Fruit fly (Drosophila melanogaster) whole organism, embryonic: ENCODE results near the gene akirin.
A peak's percentile ranks its signal among the peaks of the same experiment; 100 is the strongest.

Experiments used
- Atf6 ChIP-seq: fragments of 200-800 bp; sonication (Bioruptor generic); IDR thresholded peaks from 2 replicates; pipeline ENCODE4 v1.3.6; 2022; ENCODE audit warnings: missing biosample characterization, missing genetic modification characterization
- B-H2 ChIP-seq: fragments of 200-800 bp; sonication (Bioruptor generic); optimal IDR thresholded peaks from 2 replicates; lab custom pipeline; 2018; ENCODE audit warnings: missing biosample characterization, mild to moderate bottlenecking, missing genetic modification characterization
- C15 ChIP-seq: fragments of 200-800 bp; sonication (Bioruptor generic); IDR thresholded peaks from 3 replicates; pipeline ENCODE4 v1.3.6; 2022; ENCODE audit warnings: missing biosample characterization, missing genetic modification characterization
- CG10321 ChIP-seq: fragments of 200-800 bp; sonication (Bioruptor generic); IDR thresholded peaks from 2 replicates; pipeline ENCODE4 v1.3.6; 2022; ENCODE audit warnings: missing biosample characterization, missing genetic modification characterization
- CG10959 ChIP-seq: fragments of 200-800 bp; sonication (Bioruptor generic); IDR thresholded peaks from 2 replicates; pipeline ENCODE4 v1.3.6; 2022; ENCODE audit warnings: missing biosample characterization, missing genetic modification characterization
- CG11085 ChIP-seq: fragments of 200-800 bp; sonication (Bioruptor generic); IDR thresholded peaks from 2 replicates; pipeline ENCODE4 v1.3.6; 2022; ENCODE audit warnings: missing biosample characterization, missing genetic modification characterization
- CG11695 ChIP-seq: fragments of 200-800 bp; sonication (Bioruptor generic); IDR thresholded peaks from 3 replicates; pipeline ENCODE4 v1.3.6; 2022; ENCODE audit warnings: missing biosample characterization, missing genetic modification characterization
- CG12155 ChIP-seq: fragments of 200-800 bp; sonication (Bioruptor generic); optimal IDR thresholded peaks from 3 replicates; lab custom pipeline; 2016; ENCODE audit warnings: missing biosample characterization, missing genetic modification characterization
- CG12659 ChIP-seq: fragments of 200-800 bp; sonication (Bioruptor generic); optimal IDR thresholded peaks from 3 replicates; lab custom pipeline; 2017; ENCODE audit warnings: mild to moderate bottlenecking, missing biosample characterization, missing genetic modification reagents, missing genetic modification characterization
- CG13287 ChIP-seq: fragments of 200-800 bp; sonication (Bioruptor generic); IDR thresholded peaks from 2 replicates; pipeline ENCODE4 v1.3.6; 2022; ENCODE audit warnings: missing biosample characterization, missing genetic modification characterization; ENCODE audit not compliant: partially characterized antibody
- CG13894 ChIP-seq: fragments of 200-800 bp; sonication (Bioruptor generic); optimal IDR thresholded peaks from 3 replicates; lab custom pipeline; 2018; ENCODE audit warnings: missing biosample characterization, mild to moderate bottlenecking, missing genetic modification characterization, moderate library complexity
- CG15073 ChIP-seq: fragments of 200-800 bp; sonication (Bioruptor generic); optimal IDR thresholded peaks from 2 replicates; lab custom pipeline; 2016; ENCODE audit warnings: missing biosample characterization, missing genetic modification characterization
- CG16779 ChIP-seq: fragments of 200-800 bp; sonication (Bioruptor generic); IDR thresholded peaks from 2 replicates; pipeline ENCODE4 v1.3.6; 2022; ENCODE audit warnings: missing biosample characterization, missing genetic modification characterization
- CG17359 ChIP-seq: fragments of 200-800 bp; sonication (Bioruptor generic); optimal IDR thresholded peaks from 3 replicates; lab custom pipeline; 2018; ENCODE audit warnings: missing biosample characterization, mild to moderate bottlenecking, missing genetic modification characterization, moderate library complexity
- CG17361 ChIP-seq: fragments of 200-800 bp; sonication (Bioruptor generic); IDR thresholded peaks from 3 replicates; pipeline ENCODE4 v1.3.6; 2022; ENCODE audit warnings: missing biosample characterization, missing genetic modification characterization
- CG18011 ChIP-seq: fragments of 200-800 bp; sonication (Bioruptor generic); optimal IDR thresholded peaks from 2 replicates; lab custom pipeline; 2017; ENCODE audit warnings: missing biosample characterization, missing genetic modification characterization, mild to moderate bottlenecking, moderate library complexity, missing genotype
- CG2712 ChIP-seq: fragments of 200-800 bp; optimal IDR thresholded peaks from 3 replicates; lab custom pipeline; 2019; ENCODE audit warnings: missing biosample characterization, mild to moderate bottlenecking, missing genetic modification characterization, moderate library complexity
- CG3281 ChIP-seq: fragments of 200-800 bp; sonication (Bioruptor generic); optimal IDR thresholded peaks from 3 replicates; lab custom pipeline; 2017; ENCODE audit warnings: missing biosample characterization, mild to moderate bottlenecking, missing genetic modification characterization
- CG4360 ChIP-seq: fragments of 200-800 bp; sonication (Bioruptor generic); IDR thresholded peaks from 2 replicates; pipeline ENCODE4 v1.3.6; 2022; ENCODE audit warnings: missing biosample characterization, missing genetic modification characterization
- CG4404 ChIP-seq: fragments of 200-800 bp; sonication (Bioruptor generic); IDR thresholded peaks from 2 replicates; pipeline ENCODE4 v1.3.6; 2022; ENCODE audit warnings: missing biosample characterization, missing genetic modification characterization
- CG7271 ChIP-seq: fragments of 200-800 bp; sonication (Bioruptor generic); optimal IDR thresholded peaks from 2 replicates; lab custom pipeline; 2018; ENCODE audit warnings: missing biosample characterization, mild to moderate bottlenecking, missing genetic modification characterization, moderate library complexity
- CG7839 ChIP-seq: fragments of 200-800 bp; sonication (Bioruptor generic); optimal IDR thresholded peaks from 3 replicates; lab custom pipeline; 2018; ENCODE audit warnings: missing biosample characterization, mild to moderate bottlenecking, missing genetic modification characterization, moderate library complexity
- CG7963 ChIP-seq: fragments of 200-800 bp; sonication (Bioruptor generic); IDR thresholded peaks from 3 replicates; pipeline ENCODE4 v1.3.6; 2022; ENCODE audit warnings: missing biosample characterization, missing genetic modification characterization; ENCODE audit not compliant: partially characterized antibody
- CG9437 ChIP-seq: fragments of 200-800 bp; sonication (Bioruptor generic); optimal IDR thresholded peaks from 2 replicates; lab custom pipeline; 2018; ENCODE audit warnings: missing biosample characterization, mild to moderate bottlenecking, missing genetic modification characterization
- CG9797 ChIP-seq: fragments of 200-800 bp; sonication (Bioruptor generic); optimal IDR thresholded peaks from 3 replicates; lab custom pipeline; 2018; ENCODE audit warnings: missing biosample characterization, mild to moderate bottlenecking, missing genetic modification characterization
- Drgx ChIP-seq: fragments of 200-800 bp; sonication (Bioruptor generic); IDR thresholded peaks from 2 replicates; pipeline ENCODE4 v1.3.6; 2022; ENCODE audit warnings: missing biosample characterization, missing genetic modification characterization
- Fer1 ChIP-seq: fragments of 200-800 bp; sonication (Bioruptor generic); optimal IDR thresholded peaks from 2 replicates; lab custom pipeline; 2017; ENCODE audit warnings: missing biosample characterization, mild to moderate bottlenecking, missing genetic modification characterization
- Fer3 ChIP-seq: fragments of 200-800 bp; sonication (Bioruptor generic); optimal IDR thresholded peaks from 2 replicates; lab custom pipeline; 2018; ENCODE audit warnings: missing biosample characterization, mild to moderate bottlenecking, missing genetic modification characterization, moderate library complexity
- HLHmδ ChIP-seq: fragments of 200-800 bp; sonication (Bioruptor generic); optimal IDR thresholded peaks from 2 replicates; lab custom pipeline; 2018; ENCODE audit warnings: missing biosample characterization, mild to moderate bottlenecking, missing genetic modification characterization, moderate library complexity
- Hand ChIP-seq: fragments of 200-800 bp; sonication (Bioruptor generic); optimal IDR thresholded peaks from 2 replicates; lab custom pipeline; 2017; ENCODE audit warnings: mild to moderate bottlenecking, missing biosample characterization, missing genetic modification reagents, missing genetic modification characterization
- Hr39 ChIP-seq: fragments of >200 bp; optimal IDR thresholded peaks from 2 replicates; lab custom pipeline; 2017
- Lpt ChIP-seq: fragments of >200 bp; optimal IDR thresholded peaks from 2 replicates; lab custom pipeline; 2018; ENCODE audit warnings: missing biosample characterization, missing genetic modification characterization
- MTF-1 ChIP-seq: fragments of 200-800 bp; sonication (Bioruptor generic); optimal IDR thresholded peaks from 2 replicates; lab custom pipeline; 2018; ENCODE audit warnings: missing biosample characterization, mild to moderate bottlenecking, missing genetic modification characterization, borderline replicate concordance
- NC2α ChIP-seq: fragments of 200-800 bp; sonication (Bioruptor generic); optimal IDR thresholded peaks from 2 replicates; lab custom pipeline; 2016; ENCODE audit warnings: missing biosample characterization, missing genetic modification characterization
- Opbp ChIP-seq: fragments of 200-800 bp; sonication (Bioruptor generic); IDR thresholded peaks from 3 replicates; pipeline ENCODE4 v1.3.6; 2022; ENCODE audit warnings: missing biosample characterization, missing genetic modification characterization; ENCODE audit not compliant: partially characterized antibody
- Optix ChIP-seq: fragments of 200-800 bp; sonication (Bioruptor generic); IDR thresholded peaks from 3 replicates; pipeline ENCODE4 v1.3.6; 2022; ENCODE audit warnings: missing biosample characterization, missing genetic modification characterization
- Sin3A ChIP-seq: fragments of >200 bp; optimal IDR thresholded peaks from 2 replicates; lab custom pipeline; 2018
- ase ChIP-seq: fragments of 200-800 bp; sonication (Bioruptor generic); IDR thresholded peaks from 3 replicates; pipeline ENCODE4 v1.3.6; 2022; ENCODE audit warnings: missing biosample characterization, missing genetic modification characterization
- bab2 ChIP-seq: fragments of 200-800 bp; sonication (Bioruptor generic); optimal IDR thresholded peaks from 2 replicates; lab custom pipeline; 2016; ENCODE audit warnings: missing biosample characterization, missing genetic modification characterization
- crp ChIP-seq, 2 experiments: fragments of 200-800 bp; sonication (Bioruptor generic); optimal IDR thresholded peaks; 2 replicates in 1 of 2; 3 replicates in 1 of 2; lab custom pipeline; 2017; ENCODE audit warnings: missing biosample characterization in 2 of 2, missing genetic modification characterization in 2 of 2, mild to moderate bottlenecking in 1 of 2, moderate library complexity in 1 of 2
- cwo ChIP-seq: fragments of 200-800 bp; sonication (Bioruptor generic); optimal IDR thresholded peaks from 3 replicates; lab custom pipeline; 2017; ENCODE audit warnings: missing biosample characterization, missing genetic modification characterization, mild to moderate bottlenecking, moderate library complexity, missing genetic modification reagents
- dm ChIP-seq: fragments of 200-800 bp; sonication (Bioruptor generic); optimal IDR thresholded peaks from 3 replicates; lab custom pipeline; 2016; ENCODE audit warnings: missing biosample characterization, missing genetic modification characterization
- dmrt11E ChIP-seq: fragments of 200-800 bp; sonication (Bioruptor generic); optimal IDR thresholded peaks from 3 replicates; lab custom pipeline; 2018; ENCODE audit warnings: missing biosample characterization, mild to moderate bottlenecking, missing genetic modification characterization, moderate library complexity
- kay ChIP-seq: fragments of 200-800 bp; sonication (Bioruptor generic); optimal IDR thresholded peaks from 2 replicates; lab custom pipeline; 2016; ENCODE audit warnings: missing biosample characterization, missing genetic modification characterization
- mam ChIP-seq: fragments of 200-800 bp; sonication (Bioruptor generic); optimal IDR thresholded peaks from 3 replicates; lab custom pipeline; 2016; ENCODE audit warnings: missing biosample characterization, missing genetic modification characterization
- odd ChIP-seq: fragments of 200-800 bp; sonication (Bioruptor generic); optimal IDR thresholded peaks from 2 replicates; lab custom pipeline; 2017; ENCODE audit warnings: missing biosample characterization, mild to moderate bottlenecking, missing genetic modification characterization
- peb ChIP-seq: fragments of 200-800 bp; sonication (Bioruptor generic); IDR thresholded peaks from 2 replicates; pipeline ENCODE4 v1.3.6; 2022; ENCODE audit warnings: missing biosample characterization, missing genetic modification characterization
- pita ChIP-seq: fragments of 200-800 bp; sonication (Bioruptor generic); optimal IDR thresholded peaks from 2 replicates; lab custom pipeline; 2017; ENCODE audit warnings: missing biosample characterization, mild to moderate bottlenecking, missing genetic modification characterization
- run ChIP-seq: fragments of 200-800 bp; sonication (Bioruptor generic); optimal IDR thresholded peaks from 3 replicates; lab custom pipeline; 2018; ENCODE audit warnings: missing biosample characterization, mild to moderate bottlenecking, missing genetic modification characterization
- ssp ChIP-seq: fragments of 200-800 bp; sonication (Bioruptor generic); IDR thresholded peaks from 2 replicates; pipeline ENCODE4 v1.3.6; 2022; ENCODE audit warnings: missing biosample characterization, missing genetic modification characterization
- zf30C ChIP-seq: fragments of 200-800 bp; sonication (Bioruptor generic); optimal IDR thresholded peaks from 3 replicates; lab custom pipeline; 2018; ENCODE audit warnings: missing biosample characterization, mild to moderate bottlenecking, missing genetic modification characterization

akirin gene

DNA sequence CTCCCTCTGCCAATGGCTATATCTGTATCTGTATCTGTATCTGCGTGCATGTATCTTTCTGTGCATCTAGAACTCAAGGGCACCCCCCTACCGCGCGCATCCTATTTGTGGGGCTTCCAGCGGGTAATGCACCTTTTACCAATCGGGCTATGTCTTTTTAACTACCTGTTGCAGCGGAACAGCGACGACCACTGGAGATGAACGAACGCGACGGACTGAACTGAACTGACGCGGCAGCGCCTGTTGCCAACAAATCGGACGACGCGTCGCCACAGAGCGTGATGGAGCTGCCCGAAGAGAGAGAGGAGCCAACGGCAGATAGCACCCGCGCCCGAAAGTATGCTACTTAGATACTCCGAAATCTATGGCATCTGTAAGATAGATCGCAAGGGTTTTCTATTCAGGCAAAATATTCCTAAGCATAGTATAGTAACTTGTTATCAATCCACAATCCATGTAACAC, 24.6 kb upstream of the akirin start, which contains the start of gene Cln7 (continued):
- no peak for TF ChIP-seq NC2α (GFP tag; lab: Kevin White, UChicago)
- no peak for TF ChIP-seq ssp (GFP tag; lab: Robert Waterston, UW)
- TF ChIP-seq peb, result no peak
- TF ChIP-seq CG9797 (GFP tag; lab: Kevin White, UChicago), result no peak
- TF ChIP-seq CG17359 (tag; lab: Kevin White, UChicago), result peak; percentile 31
- no peak for TF ChIP-seq CG12155 (GFP tag; lab: Kevin White, UChicago)
- TF ChIP-seq CG3281 (GFP tag; lab: Kevin White, UChicago), result peak; percentile 64
- TF ChIP-seq HLHmδ, result peak; percentile 80
- no peak for TF ChIP-seq CG18011 (GFP tag; lab: Kevin White, UChicago)
- TF ChIP-seq Hand (GFP tag; lab: Kevin White, UChicago), result peak; percentile 62
- TF ChIP-seq Optix (GFP tag; lab: Robert Waterston, UW), result peak; percentile 38; the same call in 1 of the 3 replicates
- TF ChIP-seq CG7271 (tag; lab: Kevin White, UChicago), result no peak
- TF ChIP-seq odd (GFP tag; lab: Kevin White, UChicago), result peak; percentile 49
- 0 out of 2 replicates have a peak, but pooled peaks have one; percentile 26 for TF ChIP-seq CG16779 (GFP tag; lab: Robert Waterston, UW)
- TF ChIP-seq pita, result no peak
- no peak for TF ChIP-seq zf30C (GFP tag; lab: Kevin White, UChicago)
- peak; percentile 72 for TF ChIP-seq Fer1 (GFP tag; lab: Kevin White, UChicago)
- TF ChIP-seq C15 (GFP tag; lab: Robert Waterston, UW), result peak; percentile 29; the same call in 1 of the 3 replicates
- TF ChIP-seq crp (GFP tag; optimal IDR thresholded peaks at IDR 0.05; lab: Kevin White, UChicago), result no peak
- TF ChIP-seq CG11085 (GFP tag; lab: Robert Waterston, UW), result peak; percentile 20; the same call in 1 of the 2 replicates
- TF ChIP-seq ase, result no peak; the same call in 2 of the 3 replicates
- no peak for TF ChIP-seq run (tag; lab: Kevin White, UChicago)
- peak; percentile 67; the same call in 2 of the 3 replicates for TF ChIP-seq Opbp (GFP tag; lab: Robert Waterston, UW)
- TF ChIP-seq Sin3A (lab: Kevin White, UChicago), result no peak
- TF ChIP-seq CG7839 (tag; lab: Kevin White, UChicago), result peak; percentile 25
- TF ChIP-seq CG4404, result no peak
- no peak for TF ChIP-seq Hr39 (lab: Kevin White, UChicago)
- TF ChIP-seq CG17361 (GFP tag; lab: Robert Waterston, UW), result no peak
- peak; percentile 31 for TF ChIP-seq CG12659 (GFP tag; lab: Kevin White, UChicago)
- TF ChIP-seq cwo (GFP tag; lab: Kevin White, UChicago), result no peak
- no peak for TF ChIP-seq dmrt11E (tag; lab: Kevin White, UChicago)
- no peak for TF ChIP-seq CG10959 (GFP tag; lab: Robert Waterston, UW)
- TF ChIP-seq CG15073 (GFP tag; lab: Kevin White, UChicago), result no peak
- peak; percentile 8 for TF ChIP-seq kay (GFP tag; lab: Kevin White, UChicago)
- TF ChIP-seq CG2712 (tag; lab: Kevin White, UChicago), result peak; percentile 56
- 0 out of 2 replicates have a peak, but pooled peaks have one; percentile 42 for TF ChIP-seq CG13287 (GFP tag; lab: Robert Waterston, UW)
- TF ChIP-seq B-H2, result peak; percentile 65
- peak; percentile 64 for TF ChIP-seq CG13894 (tag; lab: Kevin White, UChicago)
- TF ChIP-seq CG7963 (GFP tag; lab: Robert Waterston, UW), result no peak
- TF ChIP-seq mam, result no peak
- no peak for TF ChIP-seq Lpt
- peak; percentile 64 for TF ChIP-seq MTF-1 (GFP tag; lab: Kevin White, UChicago)
- no peak for TF ChIP-seq bab2
- TF ChIP-seq dm (GFP tag; lab: Kevin White, UChicago), result no peak
- TF ChIP-seq CG9437, result no peak
- TF ChIP-seq Drgx (GFP tag; lab: Robert Waterston, UW), result peak; percentile 42; the same call in 1 of the 2 replicates
- TF ChIP-seq CG4360 (GFP tag; lab: Robert Waterston, UW), result 0 out of 2 replicates have a peak, but pooled peaks have one; percentile 9
- TF ChIP-seq CG10321 (GFP tag; lab: Robert Waterston, UW), result no peak
- TF ChIP-seq Atf6 (GFP tag; lab: Robert Waterston, UW), result peak; percentile 56
- 0 out of 3 replicates have a peak, but pooled peaks have one; percentile 17 for TF ChIP-seq CG11695 (GFP tag; lab: Robert Waterston, UW)
- TF ChIP-seq Fer3 (tag; lab: Kevin White, UChicago), result no peak
